Fruit fly (Drosophila melanogaster) whole organism, pupa: Measurements from ENCODE around the gene MED4.

Experiments used
- CG10348 ChIP-seq: fragments of 200-800 bp; sonication (Bioruptor generic); IDR thresholded peaks from 2 replicates; pipeline ENCODE4 v1.3.6; 2022; ENCODE audit warnings: missing biosample characterization, missing genetic modification characterization
- CG12605 ChIP-seq: fragments of 200-800 bp; sonication (Bioruptor generic); IDR thresholded peaks from 2 replicates; pipeline ENCODE4 v1.3.6; 2022; ENCODE audit warnings: missing biosample characterization, missing genetic modification characterization
- CG13204 ChIP-seq: fragments of 200-800 bp; sonication (Bioruptor generic); optimal IDR thresholded peaks from 2 replicates; lab custom pipeline; 2018; ENCODE audit warnings: missing biosample characterization, mild to moderate bottlenecking, missing genetic modification characterization, moderate library complexity
- CG14655 ChIP-seq: fragments of 200-800 bp; sonication (Bioruptor generic); optimal IDR thresholded peaks from 3 replicates; lab custom pipeline; 2017; ENCODE audit warnings: mild to moderate bottlenecking, missing biosample characterization, missing genetic modification reagents, missing genetic modification characterization
- CG15710 ChIP-seq: fragments of 200-800 bp; sonication (Bioruptor generic); optimal IDR thresholded peaks from 2 replicates; lab custom pipeline; 2018; ENCODE audit warnings: missing biosample characterization, mild to moderate bottlenecking, missing genetic modification characterization, moderate library complexity
- CG17806 ChIP-seq: fragments of 200-800 bp; sonication (Bioruptor generic); optimal IDR thresholded peaks from 2 replicates; lab custom pipeline; 2018; ENCODE audit warnings: missing biosample characterization, mild to moderate bottlenecking, missing genetic modification characterization, moderate library complexity
- CG32121 ChIP-seq: fragments of 200-800 bp; sonication (Bioruptor generic); IDR thresholded peaks from 2 replicates; pipeline ENCODE4 v1.3.6; 2022; ENCODE audit warnings: missing biosample characterization, missing genetic modification characterization
- CG34367 ChIP-seq: fragments of 200-800 bp; sonication (Bioruptor generic); optimal IDR thresholded peaks from 2 replicates; lab custom pipeline; 2018; ENCODE audit warnings: missing biosample characterization, mild to moderate bottlenecking, missing genetic modification characterization
- CG4496 ChIP-seq: fragments of 200-800 bp; sonication (Bioruptor generic); IDR thresholded peaks from 3 replicates; pipeline ENCODE4 v1.3.6; 2022; ENCODE audit warnings: missing biosample characterization, missing genetic modification characterization
- CG8159 ChIP-seq: fragments of 200-800 bp; sonication (Bioruptor generic); optimal IDR thresholded peaks from 3 replicates; lab custom pipeline; 2018; ENCODE audit warnings: missing biosample characterization, mild to moderate bottlenecking, missing genetic modification characterization, moderate library complexity
- CG8301 ChIP-seq: fragments of 200-800 bp; sonication (Bioruptor generic); optimal IDR thresholded peaks from 2 replicates; lab custom pipeline; 2018; ENCODE audit warnings: missing biosample characterization, mild to moderate bottlenecking, missing genetic modification characterization
- CG9948 ChIP-seq: fragments of 200-800 bp; sonication (Bioruptor generic); optimal IDR thresholded peaks from 2 replicates; lab custom pipeline; 2018; ENCODE audit warnings: missing biosample characterization, mild to moderate bottlenecking, missing genetic modification characterization, moderate library complexity
- D1 ChIP-seq: fragments of 200-800 bp; sonication (Bioruptor generic); optimal IDR thresholded peaks from 2 replicates; lab custom pipeline; 2018; ENCODE audit warnings: missing biosample characterization, mild to moderate bottlenecking, missing genetic modification characterization, moderate library complexity
- EcR ChIP-seq: fragments of 200-800 bp; sonication (Bioruptor generic); optimal IDR thresholded peaks from 3 replicates; lab custom pipeline; 2019; ENCODE audit warnings: missing biosample characterization, missing genetic modification characterization, mild to moderate bottlenecking, moderate library complexity, missing genetic modification reagents
- Ets98B ChIP-seq: fragments of 200-800 bp; sonication (Bioruptor generic); IDR thresholded peaks from 2 replicates; pipeline ENCODE4 v1.3.6; 2022; ENCODE audit warnings: missing biosample characterization, missing genetic modification characterization
- Pif1A ChIP-seq: fragments of 200-800 bp; sonication (Bioruptor generic); optimal IDR thresholded peaks from 3 replicates; lab custom pipeline; 2016; ENCODE audit warnings: missing biosample characterization, missing genetic modification characterization
- Pif1B ChIP-seq: fragments of 200-800 bp; sonication (Bioruptor generic); optimal IDR thresholded peaks from 3 replicates; lab custom pipeline; 2016; ENCODE audit warnings: missing biosample characterization, missing genetic modification characterization
- Snoo ChIP-seq: fragments of 200-800 bp; sonication (Bioruptor generic); optimal IDR thresholded peaks from 3 replicates; lab custom pipeline; 2017; ENCODE audit warnings: missing biosample characterization, mild to moderate bottlenecking, missing genetic modification characterization, inconsistent platforms
- fd96Ca ChIP-seq: fragments of 200-800 bp; sonication (Bioruptor generic); IDR thresholded peaks from 3 replicates; pipeline ENCODE4 v1.3.6; 2022; ENCODE audit warnings: missing biosample characterization, missing genetic modification characterization
- gl ChIP-seq: fragments of 200-800 bp; sonication (Bioruptor generic); optimal IDR thresholded peaks from 2 replicates; lab custom pipeline; 2018; ENCODE audit warnings: missing biosample characterization, mild to moderate bottlenecking, missing genetic modification characterization
- rn ChIP-seq: fragments of 200-800 bp; sonication (Bioruptor generic); IDR thresholded peaks from 2 replicates; pipeline ENCODE4 v1.3.6; 2022; ENCODE audit warnings: missing biosample characterization, missing genetic modification characterization

Gene MED4

dm6 chr3L:7254724-7255123, 4.4 kb upstream of the MED4 start:
- TF ChIP-seq CG15710 (tag; lab: Kevin White, UChicago) (no peak), rn (GFP tag; lab: Robert Waterston, UW) (no peak), CG12605 (no peak), Snoo (tag; lab: Kevin White, UChicago) (no peak), CG17806 (peak; percentile 12), gl (tag; lab: Kevin White, UChicago) (no peak)
- TF ChIP-seq, all 21 proteins: peak for 1

dm6 chr3L:7249167-7249566, 1.2 kb downstream of the MED4 start, which contains the start of gene Cdc27:
Gene Cdc27, minus strand, starts transcription at chr3L:7249340.
- TF ChIP-seq EcR (GFP tag; lab: Kevin White, UChicago): no peak
- peak; percentile 49 for TF ChIP-seq CG8159 (tag; lab: Kevin White, UChicago)
- peak; percentile 31 for TF ChIP-seq CG15710 (tag; lab: Kevin White, UChicago)
- TF ChIP-seq Ets98B (GFP tag; lab: Robert Waterston, UW): peak; percentile 40; the same call in 1 of the 2 replicates
- TF ChIP-seq CG4496 (GFP tag; lab: Robert Waterston, UW): peak; percentile 45; the same call in 1 of the 3 replicates

- TF ChIP-seq CG9948 (tag; lab: Kevin White, UChicago) (no peak), CG10348 (no peak), CG32121 (GFP tag; lab: Robert Waterston, UW) (no peak), CG17806 (peak; percentile 9), Pif1B (GFP tag; lab: Kevin White, UChicago) (no peak), D1 (no peak), CG14655 (no peak)
Observed at dm6 chr3L:7243775-7244438, 6.4 kb downstream of the MED4 start, which contains the start of the genes mRpL50 and mei-P22. Gene mRpL50, minus strand, starts transcription at chr3L:7243933. Gene mei-P22, plus strand, starts transcription at chr3L:7244388.

dm6 chr3L:7241217-7241859, 9.0 kb downstream of the MED4 start, which contains the start of the genes RpL18 and Neos:
Gene RpL18, minus strand, starts transcription at chr3L:7241351.
Gene Neos, plus strand, starts transcription at chr3L:7241628.
- no peak for TF ChIP-seq Pif1B (GFP tag; lab: Kevin White, UChicago)
- peak; percentile 78 for TF ChIP-seq Snoo (tag; lab: Kevin White, UChicago)
- TF ChIP-seq Ets98B (GFP tag; lab: Robert Waterston, UW): peak; percentile 28; the same call in 1 of the 2 replicates
- peak; percentile 37 for TF ChIP-seq CG8159 (tag; lab: Kevin White, UChicago)
- TF ChIP-seq CG17806: no peak
- TF ChIP-seq CG4496 (GFP tag; lab: Robert Waterston, UW): peak; percentile 70
- TF ChIP-seq CG32121 (GFP tag; lab: Robert Waterston, UW): peak; percentile 21; the same call in 1 of the 2 replicates
- TF ChIP-seq CG34367 (tag; lab: Kevin White, UChicago): peak; percentile 37
- TF ChIP-seq gl (tag; lab: Kevin White, UChicago): peak; percentile 34
- TF ChIP-seq CG12605: peak; percentile 48
- TF ChIP-seq CG15710 (tag; lab: Kevin White, UChicago): peak; percentile 24
- TF ChIP-seq CG13204: no peak

- TF ChIP-seq CG15710 (tag; lab: Kevin White, UChicago): no peak
- TF ChIP-seq CG10348: no peak
- no peak for TF ChIP-seq CG9948 (tag; lab: Kevin White, UChicago)
- no peak for TF ChIP-seq CG8159 (tag; lab: Kevin White, UChicago)
- no peak for TF ChIP-seq Snoo (tag; lab: Kevin White, UChicago)
- TF ChIP-seq D1: no peak
- TF ChIP-seq Pif1A: no peak
- TF ChIP-seq CG12605: no peak
- TF ChIP-seq gl (tag; lab: Kevin White, UChicago): no peak
Observed at dm6 chr3L:7238072-7238759, 12.1 kb downstream of the MED4 start, which contains the start of the genes CG14829 and BHD. Gene CG14829, minus strand, starts transcription at chr3L:7238122. Gene BHD, plus strand, starts transcription at chr3L:7238542.

- TF ChIP-seq CG8301 (tag; lab: Kevin White, UChicago) (no peak), CG10348 (no peak), CG15710 (tag; lab: Kevin White, UChicago) (no peak), CG17806 (no peak), CG4496 (GFP tag; lab: Robert Waterston, UW) (no peak), CG8159 (tag; lab: Kevin White, UChicago) (no peak), gl (tag; lab: Kevin White, UChicago) (no peak), CG13204 (no peak), fd96Ca (no peak), CG14655 (no peak), EcR (GFP tag; lab: Kevin White, UChicago) (no peak), Pif1B (GFP tag; lab: Kevin White, UChicago) (no peak), Ets98B (GFP tag; lab: Robert Waterston, UW) (no peak), CG12605 (no peak), CG34367 (tag; lab: Kevin White, UChicago) (no peak), CG9948 (tag; lab: Kevin White, UChicago) (no peak), Pif1A (no peak), Snoo (tag; lab: Kevin White, UChicago) (no peak)
Observed at dm6 chr3L:7234212-7234611, 16.1 kb downstream of the MED4 start, which contains the start of gene CG14826. Gene CG14826, plus strand, starts transcription at chr3L:7234512.
